Fruit fly (Drosophila melanogaster): ENCODE measurements around the gene CG15824.

The CG15824 gene

dm6 chr2L:856690-857488, 28.1 kb downstream of the CG15824 start (continued):
- no peak for TF ChIP-seq CG4328 (GFP tag; optimal IDR thresholded peaks at IDR 0.05)
- no peak for TF ChIP-seq ftz-f1 (GFP tag; optimal IDR thresholded peaks at IDR 0.05)
- TF ChIP-seq Mes4 (GFP tag; optimal IDR thresholded peaks at IDR 0.05), result peak; percentile 24
- TF ChIP-seq CG6683 (GFP tag; optimal IDR thresholded peaks at IDR 0.05), result peak; percentile 50
- peak; percentile 48 for TF ChIP-seq kah (GFP tag; optimal IDR thresholded peaks at IDR 0.05)
- TF ChIP-seq CG17186 (GFP tag; optimal IDR thresholded peaks at IDR 0.05), result peak; percentile 63
- TF ChIP-seq nau (GFP tag; optimal IDR thresholded peaks at IDR 0.05), result peak; percentile 73
- no peak for TF ChIP-seq toy (GFP tag; IDR thresholded peaks at IDR 0.05)
- no peak for TF ChIP-seq CG6175 (GFP tag; IDR thresholded peaks at IDR 0.05)
- TF ChIP-seq croc (GFP tag; conservative IDR thresholded peaks at IDR 0.05), result peak; percentile 79
- peak; percentile 85 for TF ChIP-seq H15 (GFP tag; IDR thresholded peaks at IDR 0.05)
- TF ChIP-seq da (GFP tag; optimal IDR thresholded peaks at IDR 0.05), result no peak
- TF ChIP-seq gt (GFP tag; IDR thresholded peaks at IDR 0.05), result peak; percentile 68
- TF ChIP-seq CG8388 (GFP tag; optimal IDR thresholded peaks at IDR 0.05), result peak; percentile 63
- no peak for TF ChIP-seq stwl (tag; optimal IDR thresholded peaks at IDR 0.05)
- TF ChIP-seq CG4360 (GFP tag; IDR thresholded peaks at IDR 0.05), result no peak
- peak; percentile 33 for TF ChIP-seq scrt (GFP tag; optimal IDR thresholded peaks at IDR 0.05)
- peak; percentile 29 for TF ChIP-seq CG10274 (GFP tag; optimal IDR thresholded peaks at IDR 0.05)
- peak; percentile 41; the same call in 1 of the 2 replicates for TF ChIP-seq E2f2 (GFP tag; IDR thresholded peaks at IDR 0.05)
- no peak for TF ChIP-seq CG6854 (GFP tag; optimal IDR thresholded peaks at IDR 0.05)
- peak; percentile 93 for TF ChIP-seq CG1603 (tag; optimal IDR thresholded peaks at IDR 0.05)
- TF ChIP-seq CG17361 (GFP tag; IDR thresholded peaks at IDR 0.05), result peak; percentile 77
- peak; percentile 7 for TF ChIP-seq Dip3 (GFP tag; optimal IDR thresholded peaks at IDR 0.05)
- peak; percentile 30 for TF ChIP-seq wek (GFP tag; optimal IDR thresholded peaks at IDR 0.05)
- TF ChIP-seq CG10959 (GFP tag; IDR thresholded peaks at IDR 0.05), result peak; percentile 71
- peak; percentile 70 for TF ChIP-seq CG15269 (tag; optimal IDR thresholded peaks at IDR 0.05)
- no peak for TF ChIP-seq CG2889 (GFP tag; IDR thresholded peaks at IDR 0.05)
- TF ChIP-seq CG11085 (GFP tag; IDR thresholded peaks at IDR 0.05), result peak; percentile 38
- peak; percentile 59 for TF ChIP-seq Chrac-16 (GFP tag; optimal IDR thresholded peaks at IDR 0.05)
- peak; percentile 81 for TF ChIP-seq Nf-YA (GFP tag; IDR thresholded peaks at IDR 0.05)
- TF ChIP-seq lilli (GFP tag; optimal IDR thresholded peaks at IDR 0.05), result peak; percentile 75
- TF ChIP-seq Hey (tag; optimal IDR thresholded peaks at IDR 0.05), result no peak
- TF ChIP-seq CG15011 (GFP tag; optimal IDR thresholded peaks at IDR 0.05), result peak; percentile 60
- TF ChIP-seq CG10462 (GFP tag; optimal IDR thresholded peaks at IDR 0.05), result peak; percentile 34
- TF ChIP-seq pum (GFP tag; optimal IDR thresholded peaks at IDR 0.05), result peak; percentile 78
- peak; percentile 87 for TF ChIP-seq ttk (GFP tag; IDR thresholded peaks at IDR 0.05)
- TF ChIP-seq ham (GFP tag; IDR thresholded peaks at IDR 0.05), result 0 out of 2 replicates have a peak, but pooled peaks have one; percentile 26
- TF ChIP-seq emc (GFP tag; optimal IDR thresholded peaks at IDR 0.05), result peak; percentile 29
- TF ChIP-seq CG18764 (GFP tag; optimal IDR thresholded peaks at IDR 0.05), result peak; percentile 40
- TF ChIP-seq Optix (GFP tag; IDR thresholded peaks at IDR 0.05), result peak; percentile 87
- TF ChIP-seq CG8944 (GFP tag; optimal IDR thresholded peaks at IDR 0.05), result peak; percentile 63
- no peak for TF ChIP-seq run (tag; optimal IDR thresholded peaks at IDR 0.05)
- TF ChIP-seq bcd (GFP tag; optimal IDR thresholded peaks at IDR 0.05), result peak; percentile 74
- TF ChIP-seq Ets97D (GFP tag; optimal IDR thresholded peaks at IDR 0.05), result no peak
- TF ChIP-seq dan (GFP tag; IDR thresholded peaks at IDR 0.05), result no peak
- peak; percentile 78 for TF ChIP-seq CG6272 (GFP tag; IDR thresholded peaks at IDR 0.05)
- TF ChIP-seq NfI (GFP tag; optimal IDR thresholded peaks at IDR 0.05), result peak; percentile 64
- peak; percentile 73 for TF ChIP-seq grau (tag; optimal IDR thresholded peaks at IDR 0.05)
- no peak for TF ChIP-seq p53 (GFP tag; optimal IDR thresholded peaks at IDR 0.05)
- peak; percentile 40 for TF ChIP-seq CG31388 (GFP tag; optimal IDR thresholded peaks at IDR 0.05)
